Fruit fly (Drosophila melanogaster) whole organism, embryonic: Measurements from ENCODE around the gene Hsp22.
A peak's percentile ranks its signal among the peaks of the same experiment; 100 is the strongest.

ENCODE experiments used
- Atf-2 ChIP-seq: fragments of 200-800 bp; sonication (Bioruptor generic); optimal IDR thresholded peaks from 2 replicates; lab custom pipeline; 2016; ENCODE audit warnings: missing biosample characterization, missing genetic modification characterization
- Awh ChIP-seq: fragments of 200-800 bp; sonication (Bioruptor generic); IDR thresholded peaks from 2 replicates; pipeline ENCODE4, ENCODE4 v1.3.6; 2022; ENCODE audit warnings: missing biosample characterization, missing genetic modification characterization
- Bdp1 ChIP-seq: fragments of 200-800 bp; sonication (Bioruptor generic); optimal IDR thresholded peaks from 3 replicates; lab custom pipeline; 2016; ENCODE audit warnings: missing biosample characterization, missing genetic modification characterization
- CG10654 ChIP-seq: fragments of 200-800 bp; sonication (Bioruptor generic); optimal IDR thresholded peaks from 2 replicates; lab custom pipeline; 2016; ENCODE audit warnings: missing biosample characterization, missing genetic modification characterization
- CG11504 ChIP-seq: fragments of 200-800 bp; sonication (Bioruptor generic); optimal IDR thresholded peaks from 3 replicates; lab custom pipeline; 2019; ENCODE audit warnings: missing biosample characterization, mild to moderate bottlenecking, missing genetic modification characterization, moderate library complexity
- CG11560 ChIP-seq: fragments of 200-800 bp; sonication (Bioruptor generic); IDR thresholded peaks from 3 replicates; pipeline ENCODE4 v1.3.6; 2022; ENCODE audit warnings: missing biosample characterization, missing genetic modification characterization
- CG12236 ChIP-seq: fragments of 200-800 bp; sonication (Bioruptor generic); optimal IDR thresholded peaks from 2 replicates; lab custom pipeline; 2016; ENCODE audit warnings: missing biosample characterization, missing genetic modification characterization
- CG15479 ChIP-seq: fragments of 200-800 bp; sonication (Bioruptor generic); optimal IDR thresholded peaks from 3 replicates; lab custom pipeline; 2019; ENCODE audit warnings: missing biosample characterization, mild to moderate bottlenecking, missing genetic modification characterization, moderate library complexity
- CG15696 ChIP-seq: fragments of 200-800 bp; sonication (Bioruptor generic); optimal IDR thresholded peaks from 2 replicates; lab custom pipeline; 2019; ENCODE audit warnings: missing biosample characterization, mild to moderate bottlenecking, missing genetic modification characterization, moderate library complexity
- CG17829 ChIP-seq: fragments of 200-800 bp; optimal IDR thresholded peaks from 2 replicates; lab custom pipeline; 2019; ENCODE audit warnings: missing biosample characterization, mild to moderate bottlenecking, missing genetic modification characterization, moderate library complexity
- CG2120 ChIP-seq: fragments of 200-800 bp; sonication (Bioruptor generic); optimal IDR thresholded peaks from 3 replicates; lab custom pipeline; 2016; ENCODE audit warnings: missing biosample characterization, missing genetic modification characterization
- CG2712 ChIP-seq: fragments of 200-800 bp; optimal IDR thresholded peaks from 3 replicates; lab custom pipeline; 2019; ENCODE audit warnings: missing biosample characterization, mild to moderate bottlenecking, missing genetic modification characterization, moderate library complexity
- CG33213 ChIP-seq: fragments of 200-800 bp; sonication (Bioruptor generic); optimal IDR thresholded peaks from 3 replicates; lab custom pipeline; 2016; ENCODE audit warnings: missing biosample characterization, missing genetic modification characterization
- CG33557 ChIP-seq: fragments of 200-800 bp; sonication (Bioruptor generic); optimal IDR thresholded peaks from 2 replicates; lab custom pipeline; 2019; ENCODE audit warnings: missing biosample characterization, mild to moderate bottlenecking, missing genetic modification characterization, moderate library complexity
- CG3995 ChIP-seq: fragments of 200-800 bp; sonication (Bioruptor generic); optimal IDR thresholded peaks from 3 replicates; lab custom pipeline; 2016; ENCODE audit warnings: missing biosample characterization, missing genetic modification characterization
- CG4404 ChIP-seq: fragments of 200-800 bp; sonication (Bioruptor generic); IDR thresholded peaks from 2 replicates; pipeline ENCODE4 v1.3.6; 2022; ENCODE audit warnings: missing biosample characterization, missing genetic modification characterization
- CG4730 ChIP-seq: fragments of 200-800 bp; sonication (Bioruptor generic); IDR thresholded peaks from 2 replicates; pipeline ENCODE4 v1.3.6; 2022; ENCODE audit warnings: missing biosample characterization, missing genetic modification characterization
- CG6813 ChIP-seq: fragments of 200-800 bp; sonication (Bioruptor generic); optimal IDR thresholded peaks from 2 replicates; lab custom pipeline; 2017; ENCODE audit warnings: missing biosample characterization, missing genetic modification characterization, mild to moderate bottlenecking, moderate library complexity, missing genetic modification reagents
- CTCF ChIP-seq: fragments of 200-800 bp; sonication (Bioruptor generic); optimal IDR thresholded peaks from 2 replicates; lab custom pipeline; 2017; ENCODE audit warnings: missing biosample characterization, mild to moderate bottlenecking, missing genetic modification characterization, moderate library complexity
- Drgx ChIP-seq: fragments of 200-800 bp; sonication (Bioruptor generic); IDR thresholded peaks from 2 replicates; pipeline ENCODE4 v1.3.6; 2022; ENCODE audit warnings: missing biosample characterization, missing genetic modification characterization
- Eip74EF ChIP-seq, 2 experiments: fragments of 200-800 bp in 1 of 2; fragments of >200 bp in 1 of 2; sonication (Bioruptor generic) in 1 of 2; optimal IDR thresholded peaks; 2 replicates each; lab custom pipeline; 2017 to 2019; ENCODE audit warnings: missing biosample characterization in 2 of 2, missing genetic modification characterization in 2 of 2, mild to moderate bottlenecking in 1 of 2, moderate library complexity in 1 of 2
- Hmx ChIP-seq: fragments of 200-800 bp; sonication (Bioruptor generic); optimal IDR thresholded peaks from 2 replicates; lab custom pipeline; 2016; ENCODE audit warnings: missing biosample characterization, missing genetic modification characterization
- Hr3 ChIP-seq: fragments of 200-800 bp; sonication (Bioruptor generic); optimal IDR thresholded peaks from 3 replicates; lab custom pipeline; 2016; ENCODE audit warnings: missing biosample characterization, missing genetic modification characterization
- MBD-R2 ChIP-seq: fragments of 200-800 bp; sonication (Bioruptor generic); IDR thresholded peaks from 2 replicates; pipeline ENCODE4 v1.3.6; 2022; ENCODE audit warnings: missing biosample characterization, missing genetic modification characterization
- NC2β ChIP-seq: fragments of 200-800 bp; sonication (Bioruptor generic); optimal IDR thresholded peaks from 2 replicates; lab custom pipeline; 2016; ENCODE audit warnings: missing biosample characterization, missing genetic modification characterization
- Sry-δ ChIP-seq: fragments of 200-800 bp; sonication (Bioruptor generic); optimal IDR thresholded peaks from 2 replicates; lab custom pipeline; 2016; ENCODE audit warnings: missing biosample characterization, missing genetic modification characterization
- Xrp1 ChIP-seq: fragments of 200-800 bp; sonication (Bioruptor generic); IDR thresholded peaks from 2 replicates; pipeline ENCODE4 v1.3.6; 2022; ENCODE audit warnings: missing biosample characterization, missing genetic modification characterization
- az2 ChIP-seq: fragments of 200-800 bp; sonication (Bioruptor generic); optimal IDR thresholded peaks from 3 replicates; lab custom pipeline; 2016; ENCODE audit warnings: missing biosample characterization, missing genetic modification characterization
- bsh ChIP-seq, 2 experiments: fragments of 200-800 bp; sonication (Bioruptor generic); optimal IDR thresholded peaks; 2 replicates each; lab custom pipeline; 2017 to 2018; ENCODE audit warnings: mild to moderate bottlenecking in 2 of 2, missing biosample characterization in 2 of 2, missing genetic modification characterization in 2 of 2, moderate library complexity in 1 of 2
- chinmo ChIP-seq: fragments of 200-800 bp; sonication (Bioruptor generic); IDR thresholded peaks from 4 replicates; pipeline ENCODE4 v1.3.6; 2022; ENCODE audit warnings: missing biosample characterization, missing genetic modification characterization; ENCODE audit not compliant: partially characterized antibody
- dm ChIP-seq: fragments of 200-800 bp; sonication (Bioruptor generic); optimal IDR thresholded peaks from 3 replicates; lab custom pipeline; 2016; ENCODE audit warnings: missing biosample characterization, missing genetic modification characterization
- ems ChIP-seq: fragments of 200-800 bp; sonication (Bioruptor generic); optimal IDR thresholded peaks from 3 replicates; lab custom pipeline; 2016; ENCODE audit warnings: missing biosample characterization, missing genetic modification characterization
- esg ChIP-seq: fragments of 200-800 bp; sonication (Bioruptor generic); conservative IDR thresholded peaks from 2 replicates; pipeline ENCODE4 v1.3.6; 2022; ENCODE audit warnings: missing biosample characterization, missing genetic modification characterization
- exex ChIP-seq: fragments of 200-800 bp; sonication (Bioruptor generic); optimal IDR thresholded peaks from 4 replicates; lab custom pipeline; 2018; ENCODE audit warnings: missing biosample characterization, mild to moderate bottlenecking, missing genetic modification characterization, moderate library complexity
- jigr1 ChIP-seq: fragments of 200-800 bp; sonication (Bioruptor generic); IDR thresholded peaks from 3 replicates; pipeline ENCODE4 v1.3.6; 2022; ENCODE audit warnings: missing biosample characterization, missing genetic modification characterization
- jing ChIP-seq: fragments of 200-800 bp; sonication (Bioruptor generic); optimal IDR thresholded peaks from 2 replicates; lab custom pipeline; 2018; ENCODE audit warnings: missing biosample characterization, mild to moderate bottlenecking, missing genetic modification characterization
- lbe ChIP-seq: fragments of 200-800 bp; sonication (Bioruptor generic); optimal IDR thresholded peaks from 2 replicates; lab custom pipeline; 2016; ENCODE audit warnings: missing biosample characterization, mild to moderate bottlenecking, missing genetic modification characterization
- mld ChIP-seq: fragments of 200-800 bp; sonication (Bioruptor generic); IDR thresholded peaks from 3 replicates; pipeline ENCODE4 v1.3.6; 2022; ENCODE audit warnings: missing biosample characterization, missing genetic modification characterization; ENCODE audit not compliant: partially characterized antibody
- nerfin-2 ChIP-seq: fragments of 200-800 bp; sonication (Bioruptor generic); IDR thresholded peaks from 2 replicates; pipeline ENCODE4 v1.3.6; 2022; ENCODE audit warnings: missing biosample characterization, missing genetic modification characterization; ENCODE audit not compliant: partially characterized antibody
- pho ChIP-seq: fragments of 200-800 bp; sonication (Bioruptor generic); optimal IDR thresholded peaks from 2 replicates; lab custom pipeline; 2016; ENCODE audit warnings: missing biosample characterization, missing genetic modification characterization
- pita ChIP-seq: fragments of 200-800 bp; sonication (Bioruptor generic); optimal IDR thresholded peaks from 2 replicates; lab custom pipeline; 2017; ENCODE audit warnings: missing biosample characterization, mild to moderate bottlenecking, missing genetic modification characterization
- row ChIP-seq: fragments of 200-800 bp; sonication (Bioruptor generic); IDR thresholded peaks from 3 replicates; pipeline ENCODE4 v1.3.6; 2022; ENCODE audit warnings: missing biosample characterization, missing genetic modification characterization
- seq ChIP-seq: fragments of 200-800 bp; sonication (Bioruptor generic); IDR thresholded peaks from 2 replicates; pipeline ENCODE4 v1.3.6; 2022; ENCODE audit warnings: missing biosample characterization, missing genetic modification characterization
- stwl ChIP-seq: fragments of 200-800 bp; sonication (Bioruptor generic); optimal IDR thresholded peaks from 3 replicates; lab custom pipeline; 2018; ENCODE audit warnings: missing biosample characterization, mild to moderate bottlenecking, missing genetic modification characterization, moderate library complexity
- tap ChIP-seq: fragments of 200-800 bp; optimal IDR thresholded peaks from 3 replicates; lab custom pipeline; 2019; ENCODE audit warnings: missing biosample characterization, mild to moderate bottlenecking, missing genetic modification characterization, moderate library complexity
- trem ChIP-seq: fragments of 200-800 bp; optimal IDR thresholded peaks from 3 replicates; lab custom pipeline; 2019; ENCODE audit warnings: missing biosample characterization, mild to moderate bottlenecking, missing genetic modification characterization, moderate library complexity
- tup ChIP-seq: fragments of 200-800 bp; sonication (Bioruptor generic); optimal IDR thresholded peaks from 2 replicates; lab custom pipeline; 2016; ENCODE audit warnings: missing biosample characterization, mild to moderate bottlenecking, missing genetic modification characterization, moderate library complexity
- twi ChIP-seq: fragments of 200-800 bp; optimal IDR thresholded peaks from 2 replicates; lab custom pipeline; 2019; ENCODE audit warnings: missing biosample characterization, mild to moderate bottlenecking, missing genetic modification characterization, moderate library complexity
- z ChIP-seq: fragments of 200-800 bp; sonication (Bioruptor generic); IDR thresholded peaks from 3 replicates; pipeline ENCODE4 v1.3.6; 2022; ENCODE audit warnings: missing biosample characterization, missing genetic modification characterization
- zfh2 ChIP-seq: fragments of 200-800 bp; sonication (Bioruptor generic); optimal IDR thresholded peaks from 2 replicates; lab custom pipeline; 2016; ENCODE audit warnings: missing biosample characterization, missing genetic modification characterization

The Hsp22 gene

DNA sequence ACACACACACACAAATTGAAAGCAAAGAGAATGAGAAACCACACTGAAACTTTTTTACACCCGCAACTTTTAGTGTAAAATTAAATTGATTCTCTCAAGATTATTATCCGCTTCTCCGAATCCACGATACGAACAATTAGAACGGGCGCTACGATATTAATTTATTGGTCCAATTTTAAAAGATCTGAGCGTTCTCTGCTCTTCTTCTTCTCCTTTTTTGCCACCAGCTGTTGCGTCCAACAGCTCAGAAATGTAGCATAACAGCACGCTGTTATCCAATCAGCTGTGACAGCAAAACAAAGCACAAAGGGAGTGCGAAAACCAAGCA, 14.1 kb upstream of the Hsp22 start, which contains the start of the genes UGP and Svip (continued):
- TF ChIP-seq Hr3 (GFP tag; lab: Kevin White, UChicago) (no peak), chinmo (GFP tag; lab: Robert Waterston, UW) (0 out of 4 replicates have a peak, but pooled peaks have one; percentile 57), lbe (peak; percentile 28), CG17829 (tag; lab: Kevin White, UChicago) (no peak), CTCF (GFP tag; lab: Kevin White, UChicago) (no peak), esg (no peak), jigr1 (GFP tag; lab: Robert Waterston, UW) (no peak), Awh (GFP tag; lab: Robert Waterston, UW) (no peak), nerfin-2 (GFP tag; lab: Robert Waterston, UW) (no peak), row (GFP tag; lab: Robert Waterston, UW) (peak; percentile 37; the same call in 2 of the 3 replicates), tap (no peak), CG11504 (tag; lab: Kevin White, UChicago) (no peak), trem (tag; lab: Kevin White, UChicago) (no peak), Atf-2 (GFP tag; lab: Kevin White, UChicago) (no peak), az2 (GFP tag; lab: Kevin White, UChicago) (no peak), CG15479 (GFP tag; lab: Kevin White, UChicago) (no peak), MBD-R2 (GFP tag; lab: Robert Waterston, UW) (peak; percentile 51; the same call in 1 of the 2 replicates), CG15696 (tag; lab: Kevin White, UChicago) (no peak), CG10654 (GFP tag; lab: Kevin White, UChicago) (no peak), Sry-δ (GFP tag; lab: Kevin White, UChicago) (no peak), dm (GFP tag; lab: Kevin White, UChicago) (no peak), Hmx (GFP tag; lab: Kevin White, UChicago) (no peak), pita (GFP tag; lab: Kevin White, UChicago) (no peak), CG4404 (no peak), Bdp1 (GFP tag; lab: Kevin White, UChicago) (no peak), NC2β (no peak), CG2712 (tag; lab: Kevin White, UChicago) (no peak), CG11560 (tag; lab: Robert Waterston, UW) (no peak), CG3995 (GFP tag; lab: Kevin White, UChicago) (no peak), mld (GFP tag; lab: Robert Waterston, UW) (no peak), jing (no peak), Xrp1 (GFP tag; lab: Robert Waterston, UW) (no peak), pho (GFP tag; lab: Kevin White, UChicago) (no peak), CG33557 (GFP tag; lab: Kevin White, UChicago) (no peak), stwl (tag; lab: Kevin White, UChicago) (peak; percentile 16), CG12236 (no peak), ems (GFP tag; lab: Kevin White, UChicago) (no peak), z (GFP tag; lab: Robert Waterston, UW) (no peak), CG33213 (GFP tag; lab: Kevin White, UChicago) (no peak), Eip74EF (GFP tag; optimal IDR thresholded peaks at IDR 0.05; lab: Kevin White, UChicago) (no peak), twi (tag; lab: Kevin White, UChicago) (no peak), exex (tag; lab: Kevin White, UChicago) (peak; percentile 13), tup (GFP tag; lab: Kevin White, UChicago) (no peak), zfh2 (GFP tag; lab: Kevin White, UChicago) (no peak), seq (GFP tag; lab: Robert Waterston, UW) (no peak), bsh (GFP tag; optimal IDR thresholded peaks at IDR 0.05; lab: Kevin White, UChicago) (no peak), CG2120 (GFP tag; lab: Kevin White, UChicago) (no peak), CG4730 (GFP tag; lab: Robert Waterston, UW) (no peak), CG6813 (GFP tag; lab: Kevin White, UChicago) (no peak), Drgx (GFP tag; lab: Robert Waterston, UW) (peak; percentile 65; the same call in 1 of the 2 replicates)
